5 fruit fly cellular contexts compared by ENCODE assay signal in genomic region chr3R:20588480-20588785, dm6.
TF ChIP-seq lines count a peak whose summit lies in the region.

Srp72 (plus strand) TSS chr3R:20588711.

- TF ChIP-seq CTCF in whole organism, embryonic (GFP tag; optimal IDR thresholded peaks at IDR 0.05; lab: Kevin White, UChicago) = no peak

TF ChIP-seq in whole organism, adult, 20 proteins besides CTCF, POLR2A, EP300 and RAD21:
- no peak for TF ChIP-seq toe (GFP tag; optimal IDR thresholded peaks at IDR 0.05; lab: Kevin White, UChicago)
- peak; percentile 35 for TF ChIP-seq CG1620 (GFP tag; optimal IDR thresholded peaks at IDR 0.05; lab: Kevin White, UChicago)
- peak; percentile 19 for TF ChIP-seq Crg-1 (GFP tag; optimal IDR thresholded peaks at IDR 0.05; lab: Kevin White, UChicago)
- peak; percentile 23 for TF ChIP-seq Clk (GFP tag; optimal IDR thresholded peaks at IDR 0.05; lab: Kevin White, UChicago)
- TF ChIP-seq bab1 (GFP tag; optimal IDR thresholded peaks at IDR 0.05; lab: Kevin White, UChicago) = peak; percentile 44
- TF ChIP-seq cnc (optimal IDR thresholded peaks at IDR 0.05; lab: Kevin White, UChicago) = no peak
- TF ChIP-seq CG11617 (GFP tag; optimal IDR thresholded peaks at IDR 0.05; lab: Kevin White, UChicago) = peak; percentile 51
- TF ChIP-seq CG7045 (GFP tag; optimal IDR thresholded peaks at IDR 0.05; lab: Kevin White, UChicago) = peak; percentile 42
- no peak for TF ChIP-seq Hr96 (GFP tag; optimal IDR thresholded peaks at IDR 0.05; lab: Kevin White, UChicago)
- TF ChIP-seq Mnt (GFP tag; optimal IDR thresholded peaks at IDR 0.05; lab: Kevin White, UChicago) = peak; percentile 40
- TF ChIP-seq CG33017 (tag; optimal IDR thresholded peaks at IDR 0.05; lab: Kevin White, UChicago) = peak; percentile 1
- peak; percentile 21 for TF ChIP-seq pad (GFP tag; optimal IDR thresholded peaks at IDR 0.05; lab: Kevin White, UChicago)
- TF ChIP-seq CG12768 (GFP tag; optimal IDR thresholded peaks at IDR 0.05; lab: Kevin White, UChicago) = peak; percentile 22
- peak; percentile 36 for TF ChIP-seq CG7101 (tag; optimal IDR thresholded peaks at IDR 0.05; lab: Kevin White, UChicago)
- peak; percentile 38 for TF ChIP-seq CG14711 (tag; optimal IDR thresholded peaks at IDR 0.05; lab: Kevin White, UChicago)
- TF ChIP-seq ovo (GFP tag; optimal IDR thresholded peaks at IDR 0.05; lab: Kevin White, UChicago) = no peak

TF ChIP-seq in whole organism, embryonic, 481 proteins besides CTCF, POLR2A, EP300 and RAD21 (continues in another document):
- TF ChIP-seq cg (GFP tag; optimal IDR thresholded peaks at IDR 0.05; lab: Kevin White, UChicago) (no peak), CG9876 (GFP tag; optimal IDR thresholded peaks at IDR 0.05; lab: Kevin White, UChicago) (no peak), CG12236 (GFP tag; optimal IDR thresholded peaks at IDR 0.05; lab: Kevin White, UChicago) (no peak), Gug (GFP tag; IDR thresholded peaks at IDR 0.05; lab: Robert Waterston, UW) (peak; percentile 48; the same call in 1 of the 4 replicates), lov (optimal IDR thresholded peaks at IDR 0.05; lab: Kevin White, UChicago) (no peak), lov (GFP tag; IDR thresholded peaks at IDR 0.05; lab: Robert Waterston, UW) (no peak), nerfin-1 (tag; optimal IDR thresholded peaks at IDR 0.05; lab: Kevin White, UChicago) (no peak), Lpt (GFP tag; optimal IDR thresholded peaks at IDR 0.05; lab: Kevin White, UChicago) (no peak), CkIIα-i1 (GFP tag; IDR thresholded peaks at IDR 0.05; lab: Robert Waterston, UW) (no peak), CG11398 (GFP tag; optimal IDR thresholded peaks at IDR 0.05; lab: Kevin White, UChicago) (no peak), peb (GFP tag; IDR thresholded peaks at IDR 0.05; lab: Robert Waterston, UW) (no peak), btn (GFP tag; optimal IDR thresholded peaks at IDR 0.05; lab: Kevin White, UChicago) (no peak), tin (GFP tag; optimal IDR thresholded peaks at IDR 0.05; lab: Kevin White, UChicago) (peak; percentile 41), D19B (GFP tag; optimal IDR thresholded peaks at IDR 0.05; lab: Kevin White, UChicago) (no peak), twi (tag; optimal IDR thresholded peaks at IDR 0.05; lab: Kevin White, UChicago) (peak; percentile 28), psq (GFP tag; optimal IDR thresholded peaks at IDR 0.05; lab: Kevin White, UChicago) (no peak), CG30020 (tag; optimal IDR thresholded peaks at IDR 0.05; lab: Kevin White, UChicago) (peak; percentile 38), GATAe (GFP tag; conservative IDR thresholded peaks at IDR 0.05; lab: Robert Waterston, UW) (no peak), Bdp1 (GFP tag; optimal IDR thresholded peaks at IDR 0.05; lab: Kevin White, UChicago) (no peak), Antp (GFP tag; optimal IDR thresholded peaks at IDR 0.05; lab: Kevin White, UChicago) (no peak)

TF ChIP-seq in whole organism, prepupa, 60 proteins besides CTCF, POLR2A, EP300 and RAD21 (continues in another document):
- TF ChIP-seq CG31627 (GFP tag; optimal IDR thresholded peaks at IDR 0.05; lab: Kevin White, UChicago) (peak; percentile 43), Hr38 (GFP tag; optimal IDR thresholded peaks at IDR 0.05; lab: Kevin White, UChicago) (no peak), CG16779 (tag; optimal IDR thresholded peaks at IDR 0.05; lab: Kevin White, UChicago) (no peak), acj6 (GFP tag; optimal IDR thresholded peaks at IDR 0.05; lab: Kevin White, UChicago) (peak; percentile 58), fkh (GFP tag; optimal IDR thresholded peaks at IDR 0.05; lab: Kevin White, UChicago) (peak; percentile 13), eg (GFP tag; IDR thresholded peaks at IDR 0.05; lab: Robert Waterston, UW) (peak; percentile 49; the same call in 1 of the 3 replicates), CG8632 (GFP tag; optimal IDR thresholded peaks at IDR 0.05; lab: Kevin White, UChicago) (peak; percentile 29), achi (GFP tag; optimal IDR thresholded peaks at IDR 0.05; lab: Kevin White, UChicago) (peak; percentile 56), Ets96B (tag; optimal IDR thresholded peaks at IDR 0.05; lab: Kevin White, UChicago) (no peak), CG6276 (GFP tag; optimal IDR thresholded peaks at IDR 0.05; lab: Kevin White, UChicago) (no peak), CG10631 (GFP tag; optimal IDR thresholded peaks at IDR 0.05; lab: Kevin White, UChicago) (peak; percentile 48), fd85E (GFP tag; optimal IDR thresholded peaks at IDR 0.05; lab: Kevin White, UChicago) (no peak), CG6808 (GFP tag; optimal IDR thresholded peaks at IDR 0.05; lab: Kevin White, UChicago) (peak; percentile 41), CG3032 (tag; optimal IDR thresholded peaks at IDR 0.05; lab: Kevin White, UChicago) (peak; percentile 28), esn (GFP tag; optimal IDR thresholded peaks at IDR 0.05; lab: Kevin White, UChicago) (peak; percentile 60), CG7368 (GFP tag; optimal IDR thresholded peaks at IDR 0.05; lab: Kevin White, UChicago) (peak; percentile 35), OdsH (GFP tag; optimal IDR thresholded peaks at IDR 0.05; lab: Kevin White, UChicago) (peak; percentile 54), Met (GFP tag; optimal IDR thresholded peaks at IDR 0.05; lab: Kevin White, UChicago) (peak; percentile 55), Eip75B (GFP tag; optimal IDR thresholded peaks at IDR 0.05; lab: Kevin White, UChicago) (peak; percentile 40), cyc (GFP tag; optimal IDR thresholded peaks at IDR 0.05; lab: Kevin White, UChicago) (peak; percentile 31)

TF ChIP-seq in whole organism, pupa, 21 proteins besides CTCF, POLR2A, EP300 and RAD21:
- TF ChIP-seq CG12605 (GFP tag; IDR thresholded peaks at IDR 0.05; lab: Robert Waterston, UW) (peak; percentile 24; the same call in 1 of the 2 replicates), CG13204 (GFP tag; optimal IDR thresholded peaks at IDR 0.05; lab: Kevin White, UChicago) (no peak), CG9948 (tag; optimal IDR thresholded peaks at IDR 0.05; lab: Kevin White, UChicago) (peak; percentile 10), Pif1A (GFP tag; optimal IDR thresholded peaks at IDR 0.05; lab: Kevin White, UChicago) (peak; percentile 6), CG34367 (tag; optimal IDR thresholded peaks at IDR 0.05; lab: Kevin White, UChicago) (no peak), CG17806 (tag; optimal IDR thresholded peaks at IDR 0.05; lab: Kevin White, UChicago) (peak; percentile 54), CG15710 (tag; optimal IDR thresholded peaks at IDR 0.05; lab: Kevin White, UChicago) (peak; percentile 39), CG10348 (GFP tag; IDR thresholded peaks at IDR 0.05; lab: Robert Waterston, UW) (no peak), CG8159 (tag; optimal IDR thresholded peaks at IDR 0.05; lab: Kevin White, UChicago) (peak; percentile 47), CG4496 (GFP tag; IDR thresholded peaks at IDR 0.05; lab: Robert Waterston, UW) (peak; percentile 41; the same call in 2 of the 3 replicates), Ets98B (GFP tag; IDR thresholded peaks at IDR 0.05; lab: Robert Waterston, UW) (peak; percentile 34), CG32121 (GFP tag; IDR thresholded peaks at IDR 0.05; lab: Robert Waterston, UW) (0 out of 2 replicates have a peak, but pooled peaks have one; percentile 13)
TF ChIP-seq in whole organism, pupa: peak in this region for 9.

TF ChIP-seq in whole organism, wandering third instar larva, 38 proteins besides CTCF, POLR2A, EP300 and RAD21 (continues in another document):
- peak; percentile 45 for TF ChIP-seq Sp1 (GFP tag; optimal IDR thresholded peaks at IDR 0.05; lab: Kevin White, UChicago)
- TF ChIP-seq Hr83 (GFP tag; optimal IDR thresholded peaks at IDR 0.05; lab: Kevin White, UChicago; ENCODE audit: poor library complexity, severe bottlenecking) = peak; percentile 35
- TF ChIP-seq HLH106 (tag; optimal IDR thresholded peaks at IDR 0.05; lab: Kevin White, UChicago) = peak; percentile 50
- peak; percentile 6 for TF ChIP-seq psq (GFP tag; optimal IDR thresholded peaks at IDR 0.05; lab: Kevin White, UChicago)
- peak; percentile 17 for TF ChIP-seq OdsH (GFP tag; optimal IDR thresholded peaks at IDR 0.05; lab: Kevin White, UChicago)
- TF ChIP-seq GATAd (GFP tag; optimal IDR thresholded peaks at IDR 0.05; lab: Kevin White, UChicago) = peak; percentile 26
- peak; percentile 47 for TF ChIP-seq CG9705 (GFP tag; optimal IDR thresholded peaks at IDR 0.05; lab: Kevin White, UChicago)
- no peak for TF ChIP-seq dmrt93B (GFP tag; optimal IDR thresholded peaks at IDR 0.05; lab: Kevin White, UChicago)
- TF ChIP-seq h (GFP tag; optimal IDR thresholded peaks at IDR 0.05; lab: Kevin White, UChicago) = peak; percentile 50
- peak in 1 of 2 experiments; percentile 58 for TF ChIP-seq foxo (GFP tag; optimal IDR thresholded peaks at IDR 0.05; lab: Kevin White, UChicago)
- TF ChIP-seq rgr (GFP tag; optimal IDR thresholded peaks at IDR 0.05; lab: Kevin White, UChicago) = peak; percentile 44
- no peak for TF ChIP-seq N (GFP tag; optimal IDR thresholded peaks at IDR 0.05; lab: Kevin White, UChicago)
- no peak for TF ChIP-seq dl (GFP tag; optimal IDR thresholded peaks at IDR 0.05; lab: Kevin White, UChicago; ENCODE audit: insufficient read depth in 1 of 2, partially characterized antibody in 2 of 2)
- no peak for TF ChIP-seq Dif (GFP tag; optimal IDR thresholded peaks at IDR 0.05; lab: Kevin White, UChicago; ENCODE audit: partially characterized antibody)
- no peak for TF ChIP-seq Mio (GFP tag; optimal IDR thresholded peaks at IDR 0.05; lab: Kevin White, UChicago)
- TF ChIP-seq fru (GFP tag; optimal IDR thresholded peaks at IDR 0.05; lab: Kevin White, UChicago) = peak; percentile 40
- TF ChIP-seq Hnf4 (GFP tag; optimal IDR thresholded peaks at IDR 0.05; lab: Kevin White, UChicago) = peak; percentile 39
- TF ChIP-seq br (GFP tag; optimal IDR thresholded peaks at IDR 0.05; lab: Kevin White, UChicago) = peak; percentile 25
- TF ChIP-seq Myc (optimal IDR thresholded peaks at IDR 0.05; lab: Kevin White, UChicago) = no peak
- no peak for TF ChIP-seq pan (optimal IDR thresholded peaks at IDR 0.05; lab: Kevin White, UChicago)
- no peak for TF ChIP-seq tai (GFP tag; optimal IDR thresholded peaks at IDR 0.05; lab: Kevin White, UChicago)
- TF ChIP-seq woc (GFP tag; optimal IDR thresholded peaks at IDR 0.05; lab: Kevin White, UChicago) = no peak
- TF ChIP-seq Hr78 (GFP tag; optimal IDR thresholded peaks at IDR 0.05; lab: Kevin White, UChicago) = no peak
- TF ChIP-seq CG32264 (GFP tag; optimal IDR thresholded peaks at IDR 0.05; lab: Kevin White, UChicago) = no peak
- TF ChIP-seq dsf (GFP tag; optimal IDR thresholded peaks at IDR 0.05; lab: Kevin White, UChicago; ENCODE audit: borderline replicate concordance) = peak; percentile 45
- no peak for TF ChIP-seq lola (GFP tag; optimal IDR thresholded peaks at IDR 0.05; lab: Kevin White, UChicago)
- no peak for TF ChIP-seq Rel (GFP tag; optimal IDR thresholded peaks at IDR 0.05; lab: Kevin White, UChicago)
- TF ChIP-seq Rel (tag; optimal IDR thresholded peaks at IDR 0.05; lab: Kevin White, UChicago) = no peak
- TF ChIP-seq Vsx2 (GFP tag; optimal IDR thresholded peaks at IDR 0.05; lab: Kevin White, UChicago; ENCODE audit: partially characterized antibody) = no peak
- TF ChIP-seq sv (GFP tag; optimal IDR thresholded peaks at IDR 0.05; lab: Kevin White, UChicago) = peak; percentile 48
- TF ChIP-seq sage (GFP tag; optimal IDR thresholded peaks at IDR 0.05; lab: Kevin White, UChicago) = peak; percentile 59
